Fruit fly (Drosophila melanogaster): ENCODE results near the gene CG4198.

The CG4198 gene

DNA sequence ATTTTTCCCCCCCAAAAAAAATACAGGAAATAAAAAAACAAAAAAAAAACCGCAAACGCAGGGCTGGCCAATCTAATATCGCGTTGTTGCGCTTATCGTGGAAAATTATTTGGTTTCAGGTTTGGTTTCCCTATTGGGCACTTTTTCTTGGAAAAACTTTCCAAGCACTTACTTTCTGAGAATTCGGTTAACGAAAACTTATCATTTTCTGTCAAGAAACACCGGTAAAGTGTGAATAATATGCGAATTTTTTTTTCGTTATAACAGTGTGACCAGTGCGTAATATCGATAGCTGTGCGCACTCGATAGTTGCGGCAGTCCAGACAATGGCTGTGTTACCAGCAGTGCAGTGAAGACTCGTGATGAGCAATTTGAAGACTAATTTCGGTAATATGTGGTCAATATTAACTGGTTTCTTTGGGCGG, 9.4 kb downstream of the CG4198 start, which contains the start of gene Rnp4F (continued):
- TF ChIP-seq CG18262 (tag; optimal IDR thresholded peaks at IDR 0.05), result no peak
- peak; percentile 53 for TF ChIP-seq ab (GFP tag; optimal IDR thresholded peaks at IDR 0.05)
- TF ChIP-seq wor (GFP tag; IDR thresholded peaks at IDR 0.05), result peak; percentile 40; the same call in 1 of the 2 replicates
- TF ChIP-seq CG11247 (GFP tag; IDR thresholded peaks at IDR 0.05), result peak; percentile 68
- TF ChIP-seq phol (tag; optimal IDR thresholded peaks at IDR 0.05), result peak; percentile 78
- peak; percentile 78 for TF ChIP-seq CG13624 (GFP tag; optimal IDR thresholded peaks at IDR 0.05)
- TF ChIP-seq HLHmδ (GFP tag; optimal IDR thresholded peaks at IDR 0.05), result no peak
- peak; percentile 21; the same call in 1 of the 2 replicates for TF ChIP-seq Taf1 (GFP tag; IDR thresholded peaks at IDR 0.05)
- peak; percentile 52 for TF ChIP-seq E2f2 (GFP tag; IDR thresholded peaks at IDR 0.05)
- TF ChIP-seq peb (GFP tag; IDR thresholded peaks at IDR 0.05), result no peak
- TF ChIP-seq pzg (GFP tag; optimal IDR thresholded peaks at IDR 0.05), result peak; percentile 82
- peak; percentile 84 for TF ChIP-seq Bgb (GFP tag; IDR thresholded peaks at IDR 0.05; ENCODE audit: partially characterized antibody)
- peak; percentile 72 for TF ChIP-seq pum (GFP tag; optimal IDR thresholded peaks at IDR 0.05)
- no peak for TF ChIP-seq hth (optimal IDR thresholded peaks at IDR 0.05)
- peak; percentile 76 for TF ChIP-seq Dll (GFP tag; IDR thresholded peaks at IDR 0.05; ENCODE audit: partially characterized antibody)
- TF ChIP-seq Blimp-1 (GFP tag; optimal IDR thresholded peaks at IDR 0.05), result no peak
- TF ChIP-seq CTCF (GFP tag; optimal IDR thresholded peaks at IDR 0.05), result peak; percentile 16
- TF ChIP-seq CG11085 (GFP tag; IDR thresholded peaks at IDR 0.05), result peak; percentile 64
- no peak for TF ChIP-seq gce (GFP tag; IDR thresholded peaks at IDR 0.05)
- no peak for TF ChIP-seq NC2α (GFP tag; optimal IDR thresholded peaks at IDR 0.05)
- peak; percentile 90 for TF ChIP-seq Med (GFP tag)
- peak; percentile 72; the same call in 2 of the 3 replicates for TF ChIP-seq ken (GFP tag; IDR thresholded peaks at IDR 0.05)
- TF ChIP-seq Ets97D (GFP tag; optimal IDR thresholded peaks at IDR 0.05), result peak; percentile 97
- peak; percentile 49 for TF ChIP-seq CG12104 (GFP tag; optimal IDR thresholded peaks at IDR 0.05)
- no peak for TF ChIP-seq CG15073 (GFP tag; optimal IDR thresholded peaks at IDR 0.05)
- TF ChIP-seq ATbp (GFP tag; optimal IDR thresholded peaks at IDR 0.05), result no peak
- TF ChIP-seq HHEX (GFP tag; optimal IDR thresholded peaks at IDR 0.05), result peak; percentile 53
- no peak for TF ChIP-seq salm (tag; optimal IDR thresholded peaks at IDR 0.05)
- TF ChIP-seq CG4617 (GFP tag; optimal IDR thresholded peaks at IDR 0.05; ENCODE audit: borderline replicate concordance), result peak; percentile 72
- peak; percentile 66 for TF ChIP-seq CG14441 (GFP tag; IDR thresholded peaks at IDR 0.05)
- peak; percentile 49 for TF ChIP-seq CG7372 (GFP tag; IDR thresholded peaks at IDR 0.05)
- TF ChIP-seq bbx (GFP tag; IDR thresholded peaks at IDR 0.05; ENCODE audit: partially characterized antibody), result peak; percentile 80
- peak in 1 of 2 experiments; percentile 31 for TF ChIP-seq Hr51 (GFP tag; optimal IDR thresholded peaks at IDR 0.05)
- TF ChIP-seq Chrac-16 (GFP tag; optimal IDR thresholded peaks at IDR 0.05), result peak; percentile 59
- TF ChIP-seq CG30403 (GFP tag; optimal IDR thresholded peaks at IDR 0.05), result peak; percentile 74
- no peak for TF ChIP-seq Asciz (GFP tag; optimal IDR thresholded peaks at IDR 0.05)
- peak; percentile 74 for TF ChIP-seq tin (GFP tag; optimal IDR thresholded peaks at IDR 0.05)
- TF ChIP-seq bab2 (GFP tag; optimal IDR thresholded peaks at IDR 0.05), result peak; percentile 68
- TF ChIP-seq CG13894 (tag; optimal IDR thresholded peaks at IDR 0.05), result peak; percentile 27
- TF ChIP-seq CG4404 (GFP tag; IDR thresholded peaks at IDR 0.05), result peak; percentile 73
- peak; percentile 90 for TF ChIP-seq sens (GFP tag)
- TF ChIP-seq CG17328 (GFP tag; IDR thresholded peaks at IDR 0.05), result 0 out of 2 replicates have a peak, but pooled peaks have one; percentile 26
- no peak for TF ChIP-seq ac (GFP tag; optimal IDR thresholded peaks at IDR 0.05)
- TF ChIP-seq en (GFP tag; optimal IDR thresholded peaks at IDR 0.05), result no peak
- TF ChIP-seq Eip74EF (GFP tag; optimal IDR thresholded peaks at IDR 0.05), result no peak
- no peak for TF ChIP-seq Hr78 (GFP tag; optimal IDR thresholded peaks at IDR 0.05)
- peak; percentile 58 for TF ChIP-seq CG8089 (GFP tag; optimal IDR thresholded peaks at IDR 0.05)
- TF ChIP-seq zen (tag; optimal IDR thresholded peaks at IDR 0.05), result peak; percentile 58
- TF ChIP-seq Ssrp (tag; optimal IDR thresholded peaks at IDR 0.05), result peak; percentile 24
- TF ChIP-seq toy (GFP tag; IDR thresholded peaks at IDR 0.05), result no peak
- TF ChIP-seq knrl (GFP tag; IDR thresholded peaks at IDR 0.05; ENCODE audit: partially characterized antibody), result peak; percentile 88
